Worm (Caenorhabditis elegans) whole organism, young adult: ENCODE results near the gene par-2.

Experiments
- B0336.3 ChIP-seq: fragments of 200-800 bp; sonication (Bioruptor generic); IDR thresholded peaks from 2 replicates; pipeline ENCODE4 v1.3.6; 2022; ENCODE audit warnings: missing genetic modification characterization, missing compliant biosample characterization
- C06A6.2 ChIP-seq: fragments of 200-800 bp; sonication (Bioruptor generic); conservative IDR thresholded peaks from 2 replicates; pipeline ENCODE4 v1.3.6; 2022; ENCODE audit warnings: missing genetic modification characterization, missing compliant biosample characterization
- C17E4.6 ChIP-seq: fragments of 200-800 bp; sonication (Bioruptor generic); IDR thresholded peaks from 2 replicates; pipeline ENCODE4 v1.3.6; 2022; ENCODE audit warnings: missing genetic modification reagents, missing genetic modification characterization, missing compliant biosample characterization
- F22D6.2 ChIP-seq: sonication (generic microtip); optimal IDR thresholded peaks from 2 replicates; lab custom pipeline; 2016; ENCODE audit warnings: mild to moderate bottlenecking, missing genetic modification characterization, missing compliant biosample characterization
- F23B12.7 ChIP-seq: sonication (generic microtip); optimal IDR thresholded peaks from 2 replicates; lab custom pipeline; 2017; ENCODE audit warnings: missing genetic modification characterization, mild to moderate bottlenecking, missing compliant biosample characterization, antibody characterized with exemption, moderate library complexity; ENCODE audit not compliant: insufficient read depth
- F39B2.1 ChIP-seq: fragments of 200-800 bp; sonication (Bioruptor generic); IDR thresholded peaks from 2 replicates; pipeline ENCODE4 v1.3.6; 2022; ENCODE audit warnings: missing genetic modification reagents, missing genetic modification characterization, missing compliant biosample characterization
- F52B5.7 ChIP-seq: sonication (generic microtip); optimal IDR thresholded peaks from 2 replicates; lab custom pipeline; 2016; ENCODE audit warnings: mild to moderate bottlenecking, missing genetic modification characterization, missing compliant biosample characterization
- T07F8.4 ChIP-seq: sonication (generic microtip); optimal IDR thresholded peaks from 2 replicates; lab custom pipeline; 2016; ENCODE audit warnings: mild to moderate bottlenecking, missing genetic modification characterization, moderate library complexity, missing compliant biosample characterization
- Y53G8AR.9 ChIP-seq: fragments of 200-800 bp; sonication (Bioruptor generic); conservative IDR thresholded peaks from 2 replicates; pipeline ENCODE4 v1.3.6; 2022; ENCODE audit warnings: missing genetic modification reagents, missing genetic modification characterization, missing compliant biosample characterization
- Y67H2A.10 ChIP-seq: fragments of 200-800 bp; sonication (Bioruptor generic); conservative IDR thresholded peaks from 2 replicates; pipeline ENCODE4 v1.3.6; 2022; ENCODE audit warnings: missing genetic modification reagents, missing genetic modification characterization, missing compliant biosample characterization
- aptf-2 ChIP-seq: fragments of 200-800 bp; sonication (Bioruptor generic); conservative IDR thresholded peaks from 2 replicates; pipeline ENCODE4 v1.3.6; 2022; ENCODE audit warnings: missing genetic modification reagents, missing genetic modification characterization, missing compliant biosample characterization
- aptf-3 ChIP-seq: fragments of 200-800 bp; sonication (Bioruptor generic); IDR thresholded peaks from 2 replicates; pipeline ENCODE4 v1.3.6; 2022; ENCODE audit warnings: missing genetic modification characterization, missing compliant biosample characterization
- bed-2 ChIP-seq: fragments of 200-800 bp; sonication (Bioruptor generic); IDR thresholded peaks from 2 replicates; pipeline ENCODE4 v1.3.6; 2022; ENCODE audit warnings: missing genetic modification reagents, missing genetic modification characterization, missing compliant biosample characterization
- ccch-3 ChIP-seq: fragments of 200-800 bp; sonication (Bioruptor generic); optimal IDR thresholded peaks from 2 replicates; lab custom pipeline; 2018; ENCODE audit warnings: mild to moderate bottlenecking, missing genetic modification characterization, missing compliant biosample characterization
- cebp-1 ChIP-seq, 2 experiments: fragments of 200-800 bp in 1 of 2; sonication (Bioruptor generic) in 1 of 2; sonication (generic microtip) in 1 of 2; IDR thresholded peaks in 1 of 2; optimal IDR thresholded peaks in 1 of 2; 2 replicates each; pipeline versions ENCODE4 v1.3.6 to Lab custom; 2017 to 2022; ENCODE audit warnings: missing compliant biosample characterization in 2 of 2, missing genetic modification characterization in 2 of 2, mild to moderate bottlenecking in 1 of 2, missing genetic modification reagents in 1 of 2, moderate library complexity in 1 of 2
- ceh-58 ChIP-seq: fragments of 200-800 bp; sonication (Bioruptor generic); IDR thresholded peaks from 2 replicates; pipeline ENCODE4 v1.3.6; 2022; ENCODE audit warnings: missing genetic modification characterization, missing compliant biosample characterization
- dpff-1 ChIP-seq: sonication (generic microtip); optimal IDR thresholded peaks from 2 replicates; lab custom pipeline; 2017; ENCODE audit warnings: mild to moderate bottlenecking, missing genetic modification characterization, missing compliant biosample characterization
- egl-18 ChIP-seq: fragments of 200-800 bp; sonication (Bioruptor generic); IDR thresholded peaks from 2 replicates; pipeline ENCODE4 v1.3.6; 2022; ENCODE audit warnings: missing genetic modification reagents, missing genetic modification characterization, missing compliant biosample characterization
- egrh-3 ChIP-seq: fragments of 200-800 bp; sonication (Bioruptor generic); IDR thresholded peaks from 2 replicates; pipeline ENCODE4 v1.3.6; 2022; ENCODE audit warnings: missing genetic modification reagents, missing genetic modification characterization, missing compliant biosample characterization
- ets-4 ChIP-seq: fragments of 200-800 bp; sonication (Bioruptor generic); optimal IDR thresholded peaks from 2 replicates; lab custom pipeline; 2018; ENCODE audit warnings: mild to moderate bottlenecking, missing genetic modification characterization, missing compliant biosample characterization
- hlh-12 ChIP-seq: sonication (generic microtip); optimal IDR thresholded peaks from 2 replicates; lab custom pipeline; 2016; ENCODE audit warnings: missing genetic modification characterization, missing compliant biosample characterization
- hmg-1.2 ChIP-seq: fragments of 200-800 bp; sonication (Bioruptor generic); IDR thresholded peaks from 2 replicates; pipeline ENCODE4 v1.3.6; 2022; ENCODE audit warnings: missing genetic modification reagents, missing genetic modification characterization, missing compliant biosample characterization
- hmg-20 ChIP-seq: fragments of 200-800 bp; sonication (Bioruptor generic); IDR thresholded peaks from 2 replicates; pipeline ENCODE4 v1.3.6; 2022; ENCODE audit warnings: missing genetic modification reagents, missing genetic modification characterization, missing compliant biosample characterization
- lin-26 ChIP-seq: fragments of 200-800 bp; sonication (Bioruptor generic); IDR thresholded peaks from 2 replicates; pipeline ENCODE4 v1.3.6; 2022; ENCODE audit warnings: missing genetic modification reagents, missing genetic modification characterization, missing compliant biosample characterization
- lin-35 ChIP-seq, 3 experiments: fragments of 150-350 bp in 2 of 3; sonication (generic microtip) in 1 of 3; optimal IDR thresholded peaks; 2 replicates each; lab custom pipeline; 2014 to 2018; ENCODE audit warnings: missing biosample characterization in 3 of 3, missing genetic modification characterization in 3 of 3, missing genetic modification reagents in 3 of 3
- lin-54 ChIP-seq: fragments of 200-800 bp; sonication (Bioruptor generic); optimal IDR thresholded peaks from 2 replicates; lab custom pipeline; 2018; ENCODE audit warnings: mild to moderate bottlenecking, missing genetic modification characterization, missing compliant biosample characterization
- madf-3 ChIP-seq: fragments of 200-800 bp; sonication (Bioruptor generic); IDR thresholded peaks from 2 replicates; pipeline ENCODE4 v1.3.6; 2022; ENCODE audit warnings: missing genetic modification reagents, missing genetic modification characterization, missing compliant biosample characterization
- madf-6 ChIP-seq: fragments of 200-800 bp; sonication (Bioruptor generic); IDR thresholded peaks from 2 replicates; pipeline ENCODE4 v1.3.6; 2022; ENCODE audit warnings: missing genetic modification reagents, missing genetic modification characterization, missing compliant biosample characterization
- mcd-1 ChIP-seq: fragments of 200-800 bp; sonication (Bioruptor generic); IDR thresholded peaks from 2 replicates; pipeline ENCODE4 v1.3.6; 2022; ENCODE audit warnings: missing genetic modification reagents, missing genetic modification characterization, missing compliant biosample characterization
- mel-28 ChIP-seq: sonication (generic microtip); optimal IDR thresholded peaks from 2 replicates; lab custom pipeline; 2016; ENCODE audit warnings: borderline replicate concordance, mild to moderate bottlenecking, missing genetic modification characterization, missing compliant biosample characterization
- mxl-1 ChIP-seq: sonication (generic microtip); optimal IDR thresholded peaks from 2 replicates; lab custom pipeline; 2016; ENCODE audit warnings: missing genetic modification characterization, missing compliant biosample characterization
- nhr-90 ChIP-seq: sonication (generic microtip); optimal IDR thresholded peaks from 2 replicates; lab custom pipeline; 2016; ENCODE audit warnings: missing genotype, mild to moderate bottlenecking, missing genetic modification characterization, missing compliant biosample characterization
- snpc-1.1 ChIP-seq: sonication (generic microtip); optimal IDR thresholded peaks from 2 replicates; lab custom pipeline; 2017; ENCODE audit warnings: missing genetic modification characterization, mild to moderate bottlenecking, missing compliant biosample characterization, antibody characterized with exemption, moderate library complexity, missing genotype, missing genetic modification reagents; ENCODE audit not compliant: insufficient read depth
- snpc-1.3 ChIP-seq: sonication (generic microtip); optimal IDR thresholded peaks from 2 replicates; lab custom pipeline; 2017; ENCODE audit warnings: missing genetic modification characterization, mild to moderate bottlenecking, missing compliant biosample characterization, antibody characterized with exemption, moderate library complexity, missing genotype, missing genetic modification reagents; ENCODE audit not compliant: insufficient read depth
- xnd-1 ChIP-seq: sonication (generic microtip); optimal IDR thresholded peaks from 2 replicates; lab custom pipeline; 2016; ENCODE audit warnings: missing genotype, missing genetic modification reagents, missing genetic modification characterization, missing compliant biosample characterization
- zfh-2 ChIP-seq: fragments of 200-800 bp; sonication (Bioruptor generic); conservative IDR thresholded peaks from 2 replicates; pipeline ENCODE4 v1.3.6; 2022; ENCODE audit warnings: missing genetic modification reagents, missing genetic modification characterization, missing compliant biosample characterization
- zim-3 ChIP-seq: sonication (generic microtip); optimal IDR thresholded peaks from 2 replicates; lab custom pipeline; 2017; ENCODE audit warnings: mild to moderate bottlenecking, missing genetic modification characterization, moderate library complexity, missing compliant biosample characterization
- ztf-25 ChIP-seq: fragments of 200-800 bp; sonication (Bioruptor generic); IDR thresholded peaks from 2 replicates; pipeline ENCODE4 v1.3.6; 2022; ENCODE audit warnings: missing genetic modification reagents, missing genetic modification characterization, missing compliant biosample characterization
- ztf-28 ChIP-seq: fragments of 200-800 bp; sonication (Bioruptor generic); IDR thresholded peaks from 2 replicates; pipeline ENCODE4 v1.3.6; 2022; ENCODE audit warnings: missing genetic modification reagents, missing genetic modification characterization, missing compliant biosample characterization

Gene par-2

DNA sequence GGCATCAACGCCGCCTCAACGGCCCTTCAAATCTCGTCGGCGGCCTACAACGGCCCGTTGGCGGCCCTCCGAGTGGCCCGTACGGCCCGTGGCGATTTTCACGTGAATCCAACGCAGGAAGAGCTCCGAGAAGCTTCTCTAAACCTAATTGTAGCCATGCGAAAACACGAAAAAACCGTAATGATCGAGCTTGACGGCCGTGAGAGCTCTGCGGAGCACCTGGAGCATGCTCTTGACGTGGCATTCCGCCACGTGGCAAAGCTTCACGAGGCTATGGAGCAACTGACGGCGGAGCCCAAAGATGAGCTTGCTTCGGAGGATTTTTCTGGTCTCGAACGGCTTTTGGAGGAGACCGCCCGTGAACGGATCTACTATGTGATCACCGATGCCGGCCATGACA, 41.1 kb upstream of the par-2 start:
- no peak for TF ChIP-seq aptf-2 (GFP tag; lab: Robert Waterston, UW)
- no peak for TF ChIP-seq hmg-1.2 (GFP tag; lab: Robert Waterston, UW)
- peak; percentile 75 for TF ChIP-seq zfh-2 (GFP tag; lab: Robert Waterston, UW)
- TF ChIP-seq, all 124 proteins: peak for 1

DNA sequence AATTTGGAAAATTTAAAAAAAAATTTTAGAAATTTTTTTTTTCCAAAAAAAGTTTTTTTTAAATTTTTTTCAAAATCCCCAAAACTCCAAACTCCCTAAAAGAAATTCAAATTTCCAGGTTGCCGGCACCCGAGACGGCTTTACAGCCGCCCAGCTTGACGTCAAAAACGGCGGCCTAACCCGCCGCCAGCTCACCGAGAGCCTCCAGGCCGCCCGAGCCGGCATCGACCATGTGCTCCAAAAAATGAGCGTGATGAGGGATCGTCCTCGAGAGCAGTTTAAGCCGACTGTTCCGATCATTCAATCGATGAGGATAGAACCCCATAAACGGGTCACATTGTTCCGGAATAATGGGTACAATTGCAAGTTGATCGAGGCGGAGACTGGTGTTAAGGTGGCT, 37.4 kb upstream of the par-2 start:
- TF ChIP-seq egrh-3: peak; percentile 45; the same call in 1 of the 2 replicates
- TF ChIP-seq bed-2 (GFP tag; lab: Robert Waterston, UW): no peak
- no peak for TF ChIP-seq nhr-90
- no peak for TF ChIP-seq C06A6.2 (GFP tag; lab: Robert Waterston, UW)
- TF ChIP-seq ceh-58 (GFP tag; lab: Robert Waterston, UW): no peak
- peak; percentile 76 for TF ChIP-seq zfh-2 (GFP tag; lab: Robert Waterston, UW)
- TF ChIP-seq lin-54 (GFP tag; lab: Kevin White, UChicago): no peak
- no peak for TF ChIP-seq F52B5.7 (tag; lab: Kevin White, UChicago)
- no peak for TF ChIP-seq egl-18 (GFP tag; lab: Robert Waterston, UW)

DNA sequence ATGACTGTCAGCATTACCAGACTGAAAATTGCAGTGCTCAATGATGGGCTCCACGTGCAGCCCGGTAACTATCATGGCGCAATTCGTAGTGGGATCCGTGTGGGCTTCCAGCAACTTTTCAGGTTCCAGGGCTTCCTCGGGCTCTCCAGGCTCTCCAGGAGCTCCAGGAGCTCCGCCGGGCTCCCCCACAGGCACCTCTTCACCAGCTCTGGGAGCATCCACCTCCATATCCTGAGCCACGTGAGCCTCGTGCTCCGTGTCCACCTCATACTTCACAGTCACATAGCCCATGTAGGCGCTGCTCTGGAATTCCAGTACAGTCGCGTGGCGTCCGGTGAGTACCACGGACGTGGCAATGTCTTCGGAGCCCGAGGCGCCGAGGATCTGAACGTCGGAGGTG, 29.3 kb upstream of the par-2 start:
- TF ChIP-seq zfh-2 (GFP tag; lab: Robert Waterston, UW) (peak; percentile 85), egrh-3 (peak; percentile 85), C17E4.6 (GFP tag; lab: Robert Waterston, UW) (no peak)

ce11 chrIII:1052291-1052690, 28.9 kb upstream of the par-2 start:
- TF ChIP-seq Y67H2A.10 (GFP tag; lab: Robert Waterston, UW) (no peak), mel-28 (no peak), aptf-3 (GFP tag; lab: Robert Waterston, UW) (no peak), zfh-2 (GFP tag; lab: Robert Waterston, UW) (0 out of 2 replicates have a peak, but pooled peaks have one; percentile 21), dpff-1 (tag; lab: Kevin White, UChicago) (no peak), lin-35 (GFP tag; optimal IDR thresholded peaks at IDR 0.05; lab: Kevin White, UChicago) (no peak)

ce11 chrIII:1053067-1053466, 28.1 kb upstream of the par-2 start, which contains the start of gene fbxo-11.2:
fbxo-11.2 (minus strand) TSS chrIII:1053242.
- no peak for TF ChIP-seq F22D6.2 (tag; lab: Kevin White, UChicago)
- TF ChIP-seq madf-6 (GFP tag; lab: Robert Waterston, UW): no peak
- TF ChIP-seq cebp-1 (GFP tag; IDR thresholded peaks at IDR 0.05; lab: Robert Waterston, UW): no peak
- peak; percentile 9 for TF ChIP-seq cebp-1 (tag; optimal IDR thresholded peaks at IDR 0.05; lab: Kevin White, UChicago)
- no peak for TF ChIP-seq ztf-28 (GFP tag; lab: Robert Waterston, UW)
- peak; percentile 88 for TF ChIP-seq zfh-2 (GFP tag; lab: Robert Waterston, UW)
- TF ChIP-seq egrh-3: peak; percentile 80; the same call in 1 of the 2 replicates
- TF ChIP-seq xnd-1 (tag; lab: Kevin White, UChicago): no peak
- TF ChIP-seq Y53G8AR.9 (GFP tag; lab: Robert Waterston, UW): no peak
- TF ChIP-seq ztf-25 (GFP tag; lab: Robert Waterston, UW): no peak
- TF ChIP-seq F23B12.7: no peak
- no peak for TF ChIP-seq snpc-1.3 (tag; lab: Kevin White, UChicago)
- no peak for TF ChIP-seq ets-4 (GFP tag; lab: Kevin White, UChicago)
- no peak for TF ChIP-seq zim-3
- TF ChIP-seq mxl-1 (tag; lab: Kevin White, UChicago): no peak
- TF ChIP-seq madf-3 (GFP tag; lab: Robert Waterston, UW): no peak
- no peak for TF ChIP-seq F39B2.1
- no peak for TF ChIP-seq snpc-1.1 (tag; lab: Kevin White, UChicago)
- peak; percentile 34; the same call in 1 of the 2 replicates for TF ChIP-seq hmg-1.2 (GFP tag; lab: Robert Waterston, UW)
- no peak for TF ChIP-seq hmg-20
- TF ChIP-seq lin-26 (GFP tag; lab: Robert Waterston, UW): no peak
- TF ChIP-seq ccch-3 (GFP tag; lab: Kevin White, UChicago): no peak
- TF ChIP-seq lin-35 (GFP tag; optimal IDR thresholded peaks at IDR 0.05; lab: Kevin White, UChicago): no peak
- TF ChIP-seq hlh-12 (tag; lab: Kevin White, UChicago): no peak
- no peak for TF ChIP-seq C06A6.2 (GFP tag; lab: Robert Waterston, UW)
- no peak for TF ChIP-seq Y67H2A.10 (GFP tag; lab: Robert Waterston, UW)
- no peak for TF ChIP-seq T07F8.4 (tag; lab: Kevin White, UChicago)
- TF ChIP-seq B0336.3 (GFP tag; lab: Robert Waterston, UW): no peak
- TF ChIP-seq mcd-1: 0 out of 2 replicates have a peak, but pooled peaks have one; percentile 21
